Worm (Caenorhabditis elegans) whole organism, L3 larva: ENCODE measurements around the gene nhr-27.

Source experiments
- R02D3.7 ChIP-seq: fragments of 150-350 bp; optimal IDR thresholded peaks from 2 replicates; lab custom pipeline; 2014; ENCODE audit warnings: missing biosample characterization, missing genetic modification characterization
- aly-2 ChIP-seq: fragments of 150-350 bp; optimal IDR thresholded peaks from 2 replicates; lab custom pipeline; 2014; ENCODE audit warnings: missing biosample characterization, missing genetic modification characterization
- ama-1 ChIP-seq: fragments of 150-350 bp; optimal IDR thresholded peaks from 2 replicates; lab custom pipeline; 2018
- ceh-16 ChIP-seq: sonication (generic microtip); optimal IDR thresholded peaks from 2 replicates; lab custom pipeline; 2017; ENCODE audit warnings: missing biosample characterization, missing genetic modification characterization
- ceh-28 ChIP-seq: fragments of 150-350 bp; optimal IDR thresholded peaks from 2 replicates; lab custom pipeline; 2014; ENCODE audit warnings: missing biosample characterization, missing genetic modification reagents, missing genetic modification characterization
- ceh-82 ChIP-seq: fragments of 150-350 bp; optimal IDR thresholded peaks from 2 replicates; lab custom pipeline; 2014; ENCODE audit warnings: missing biosample characterization, missing genetic modification characterization
- daf-12 ChIP-seq: fragments of 150-350 bp; optimal IDR thresholded peaks from 2 replicates; lab custom pipeline; 2014; ENCODE audit warnings: missing biosample characterization, missing genetic modification reagents, missing genetic modification characterization
- egl-27 ChIP-seq: sonication (generic microtip); optimal IDR thresholded peaks from 4 replicates; lab custom pipeline; 2017; ENCODE audit warnings: missing biosample characterization, missing genetic modification reagents, missing genetic modification characterization
- egl-5 ChIP-seq: fragments of 150-350 bp; optimal IDR thresholded peaks from 2 replicates; lab custom pipeline; 2017; ENCODE audit warnings: missing biosample characterization, missing genetic modification reagents, missing genetic modification characterization, inconsistent platforms
- elt-1 ChIP-seq: fragments of 150-350 bp; optimal IDR thresholded peaks from 2 replicates; lab custom pipeline; 2014; ENCODE audit warnings: missing biosample characterization, missing genetic modification characterization
- elt-2 ChIP-seq: sonication (generic microtip); optimal IDR thresholded peaks from 2 replicates; lab custom pipeline; 2016; ENCODE audit warnings: missing genetic modification reagents, mild to moderate bottlenecking, missing genetic modification characterization, missing compliant biosample characterization
- elt-3 ChIP-seq, 3 experiments: fragments of 150-350 bp in 1 of 3; sonication (generic microtip) in 2 of 3; optimal IDR thresholded peaks; 2 replicates in 2 of 3; 4 replicates in 1 of 3; lab custom pipeline; 2014 to 2017; ENCODE audit warnings: missing biosample characterization in 3 of 3, missing genetic modification characterization in 3 of 3
- eor-1 ChIP-seq, 2 experiments: fragments of 150-350 bp; optimal IDR thresholded peaks; 2 replicates each; lab custom pipeline; 2014 to 2018; ENCODE audit warnings: missing biosample characterization in 2 of 2, missing genetic modification characterization in 2 of 2
- fkh-10 ChIP-seq: sonication (generic microtip); optimal IDR thresholded peaks from 2 replicates; lab custom pipeline; 2017; ENCODE audit warnings: missing biosample characterization, missing genetic modification reagents, missing genetic modification characterization
- fos-1 ChIP-seq: fragments of 150-350 bp; optimal IDR thresholded peaks from 2 replicates; lab custom pipeline; 2014; ENCODE audit warnings: missing biosample characterization, missing genetic modification characterization
- hmg-11 ChIP-seq: sonication (generic microtip); optimal IDR thresholded peaks from 2 replicates; lab custom pipeline; 2016; ENCODE audit warnings: missing genetic modification characterization, missing compliant biosample characterization
- jun-1 ChIP-seq: fragments of 150-350 bp; optimal IDR thresholded peaks from 2 replicates; lab custom pipeline; 2014; ENCODE audit warnings: missing biosample characterization, missing genetic modification reagents, missing genetic modification characterization
- lin-15B ChIP-seq: fragments of 150-350 bp; optimal IDR thresholded peaks from 2 replicates; lab custom pipeline; 2014; ENCODE audit warnings: missing biosample characterization, missing genetic modification characterization
- lin-39 ChIP-seq: fragments of 150-350 bp; optimal IDR thresholded peaks from 2 replicates; lab custom pipeline; 2018; ENCODE audit warnings: missing biosample characterization, missing genetic modification reagents, missing genetic modification characterization
- lsy-12 ChIP-seq: sonication (generic microtip); optimal IDR thresholded peaks from 2 replicates; lab custom pipeline; 2016; ENCODE audit warnings: mild to moderate bottlenecking, missing genetic modification characterization, missing compliant biosample characterization
- mdl-1 ChIP-seq: fragments of 150-350 bp; optimal IDR thresholded peaks from 2 replicates; lab custom pipeline; 2014; ENCODE audit warnings: missing biosample characterization, missing genetic modification characterization
- mml-1 ChIP-seq: fragments of 150-350 bp; sonication (generic microtip); optimal IDR thresholded peaks from 3 replicates; lab custom pipeline; 2014; ENCODE audit warnings: missing biosample characterization, missing genetic modification characterization
- nfya-1 ChIP-seq: sonication (generic microtip); optimal IDR thresholded peaks from 2 replicates; lab custom pipeline; 2017; ENCODE audit warnings: missing genetic modification characterization, mild to moderate bottlenecking, missing compliant biosample characterization, antibody characterized with exemption, moderate library complexity; ENCODE audit not compliant: insufficient read depth
- nhr-12 ChIP-seq: fragments of 150-350 bp; optimal IDR thresholded peaks from 2 replicates; lab custom pipeline; 2014; ENCODE audit warnings: missing biosample characterization, missing genetic modification characterization
- nhr-23 ChIP-seq: fragments of 150-350 bp; optimal IDR thresholded peaks from 2 replicates; lab custom pipeline; 2014; ENCODE audit warnings: missing biosample characterization, missing genetic modification reagents, missing genetic modification characterization
- nhr-25 ChIP-seq: sonication (generic microtip); optimal IDR thresholded peaks from 2 replicates; lab custom pipeline; 2017; ENCODE audit warnings: missing biosample characterization, missing genetic modification characterization
- nhr-28 ChIP-seq: fragments of 150-350 bp; optimal IDR thresholded peaks from 2 replicates; lab custom pipeline; 2014; ENCODE audit warnings: missing biosample characterization, missing genetic modification characterization
- nhr-43 ChIP-seq: sonication (generic microtip); optimal IDR thresholded peaks from 2 replicates; lab custom pipeline; 2016; ENCODE audit warnings: mild to moderate bottlenecking, missing genetic modification characterization, missing compliant biosample characterization; ENCODE audit not compliant: poor library complexity, severe bottlenecking
- nhr-76 ChIP-seq: fragments of 150-350 bp; sonication (generic microtip); optimal IDR thresholded peaks from 5 replicates; lab custom pipeline; 2014; ENCODE audit warnings: missing biosample characterization, missing genetic modification characterization
- nhr-77 ChIP-seq: fragments of 150-350 bp; optimal IDR thresholded peaks from 2 replicates; lab custom pipeline; 2014; ENCODE audit warnings: missing biosample characterization, missing genetic modification characterization
- pqm-1 ChIP-seq: fragments of 150-350 bp; optimal IDR thresholded peaks from 2 replicates; lab custom pipeline; 2017; ENCODE audit warnings: missing biosample characterization, missing genetic modification characterization, inconsistent platforms
- sea-2 ChIP-seq: fragments of 150-350 bp; sonication (generic microtip); optimal IDR thresholded peaks from 4 replicates; lab custom pipeline; 2014; ENCODE audit warnings: missing biosample characterization, missing genetic modification reagents, missing genetic modification characterization
- skn-1 ChIP-seq: fragments of 150-350 bp; optimal IDR thresholded peaks from 2 replicates; lab custom pipeline; 2014; ENCODE audit warnings: missing biosample characterization, missing genetic modification characterization
- snpc-4 ChIP-seq: fragments of 150-350 bp; optimal IDR thresholded peaks from 2 replicates; lab custom pipeline; 2014; ENCODE audit warnings: missing biosample characterization, missing genetic modification characterization
- tbx-2 ChIP-seq: sonication (generic microtip); optimal IDR thresholded peaks from 2 replicates; lab custom pipeline; 2016; ENCODE audit warnings: mild to moderate bottlenecking, missing genetic modification characterization, missing compliant biosample characterization
- unc-39 ChIP-seq: sonication (generic microtip); optimal IDR thresholded peaks from 4 replicates; lab custom pipeline; 2017; ENCODE audit warnings: missing biosample characterization, missing genetic modification characterization
- unc-62 ChIP-seq: fragments of 150-350 bp; sonication (generic microtip); optimal IDR thresholded peaks from 4 replicates; lab custom pipeline; 2014; ENCODE audit warnings: missing biosample characterization, missing genetic modification reagents, missing genetic modification characterization
- zag-1 ChIP-seq: fragments of 150-350 bp; optimal IDR thresholded peaks from 2 replicates; lab custom pipeline; 2014; ENCODE audit warnings: missing biosample characterization, missing genetic modification characterization
- ztf-11 ChIP-seq: fragments of 150-350 bp; optimal IDR thresholded peaks from 2 replicates; lab custom pipeline; 2014; ENCODE audit warnings: missing biosample characterization, missing genetic modification characterization
- ztf-4 ChIP-seq: fragments of 150-350 bp; optimal IDR thresholded peaks from 2 replicates; lab custom pipeline; 2014; ENCODE audit warnings: missing biosample characterization, missing genetic modification characterization

nhr-27 gene

DNA sequence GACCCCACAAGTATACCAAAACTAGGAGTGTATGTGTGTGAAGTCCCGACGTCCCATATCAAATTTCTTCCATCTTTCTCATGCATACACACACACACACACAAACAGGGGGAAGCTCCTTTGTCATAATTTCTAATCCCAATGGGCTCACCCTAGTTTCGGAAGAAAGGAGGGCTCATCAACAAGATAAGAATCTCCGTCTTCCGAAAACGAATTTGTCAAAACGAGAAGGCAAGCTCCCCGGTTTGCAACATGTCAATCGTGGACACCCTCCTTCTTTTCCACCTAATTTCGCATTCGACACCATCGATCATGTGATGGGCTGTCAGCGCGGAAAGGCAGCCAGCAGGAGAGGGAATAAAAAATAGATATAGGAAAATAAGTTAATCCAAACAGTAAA lies 117.8 kb downstream of the nhr-27 start:
- TF ChIP-seq nfya-1 (tag; lab: Kevin White, UChicago) (peak; percentile 45), elt-1 (tag; lab: Kevin White, UChicago) (peak; percentile 87), ceh-16 (tag; lab: Kevin White, UChicago) (no peak), nhr-23 (tag; lab: Kevin White, UChicago) (no peak), fos-1 (tag; lab: Kevin White, UChicago) (no peak), lin-15B (tag; lab: Kevin White, UChicago) (no peak), zag-1 (tag; lab: Kevin White, UChicago) (peak; percentile 23), daf-12 (tag; lab: Kevin White, UChicago) (no peak), elt-2 (tag; lab: Kevin White, UChicago) (peak; percentile 7), egl-27 (no peak), mdl-1 (tag; lab: Kevin White, UChicago) (no peak), mml-1 (tag; lab: Kevin White, UChicago) (no peak), lin-39 (peak; percentile 97), unc-62 (GFP tag; lab: Kevin White, UChicago) (peak; percentile 96)

DNA sequence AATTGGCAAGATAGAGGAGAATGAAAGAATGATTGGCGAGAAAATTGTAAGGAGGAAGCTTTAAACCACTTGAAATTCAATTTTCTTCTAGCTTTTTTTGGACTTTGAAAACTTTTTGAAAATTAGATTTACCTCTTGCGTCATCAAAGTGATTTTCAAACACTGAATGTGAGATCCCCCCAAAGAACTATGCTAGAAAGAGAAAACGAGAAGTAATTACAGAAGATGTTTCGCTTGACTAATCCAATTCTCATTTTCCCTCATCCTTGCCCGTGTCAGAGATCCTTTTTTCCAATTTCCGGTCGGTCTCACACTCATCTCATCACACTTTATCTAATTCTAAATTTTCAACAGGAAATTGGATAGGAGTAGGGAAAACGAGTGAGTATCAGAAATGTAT lies 118.2 kb downstream of the nhr-27 start:
- no peak for TF ChIP-seq nhr-28
- no peak for TF ChIP-seq nhr-77
- TF ChIP-seq nfya-1 (tag; lab: Kevin White, UChicago), result peak; percentile 2
- peak; percentile 94 for TF ChIP-seq fkh-10 (GFP tag; lab: Kevin White, UChicago)

DNA sequence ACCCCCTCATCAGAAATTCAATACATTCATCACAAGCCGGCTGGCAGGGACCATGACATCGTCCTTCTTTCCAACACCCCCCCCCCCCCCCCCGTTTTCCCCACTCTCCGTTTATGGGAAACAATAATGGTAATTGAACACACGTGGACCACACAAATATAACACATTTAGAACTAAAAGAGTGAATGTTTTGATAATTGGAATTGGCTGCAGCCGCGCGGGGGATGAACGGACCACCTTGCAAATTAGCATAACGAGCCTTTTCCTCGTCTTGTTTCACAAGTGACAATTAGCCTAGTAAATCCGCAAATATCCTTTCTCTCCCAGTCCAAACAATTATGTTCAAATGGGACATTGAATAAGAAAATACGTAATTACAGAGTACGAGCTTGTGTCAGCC lies 119.5 kb downstream of the nhr-27 start:
- TF ChIP-seq nhr-25 (peak; percentile 4), ceh-82 (tag; lab: Kevin White, UChicago) (no peak)

DNA sequence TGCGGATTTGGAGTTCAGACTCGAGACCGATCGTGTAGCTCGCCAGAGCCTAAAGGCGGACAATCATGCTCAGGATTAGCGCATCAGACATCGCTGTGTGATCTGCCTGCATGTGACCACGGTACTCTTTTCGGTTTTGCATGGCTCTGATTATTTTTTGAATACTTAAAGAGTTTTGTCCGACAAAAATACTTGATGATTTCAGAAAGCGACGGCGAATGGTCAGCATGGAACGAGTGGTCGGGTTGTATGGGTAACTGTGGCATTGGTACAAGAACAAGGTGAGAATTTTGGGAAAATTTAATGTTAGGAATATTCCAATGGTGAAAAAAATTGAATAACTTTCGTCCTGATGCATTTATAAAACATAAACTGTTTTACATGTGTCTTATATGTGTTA lies 120.6 kb downstream of the nhr-27 start:
- TF ChIP-seq nhr-25, result peak; percentile 6
- no peak for TF ChIP-seq lin-15B (tag; lab: Kevin White, UChicago)

DNA sequence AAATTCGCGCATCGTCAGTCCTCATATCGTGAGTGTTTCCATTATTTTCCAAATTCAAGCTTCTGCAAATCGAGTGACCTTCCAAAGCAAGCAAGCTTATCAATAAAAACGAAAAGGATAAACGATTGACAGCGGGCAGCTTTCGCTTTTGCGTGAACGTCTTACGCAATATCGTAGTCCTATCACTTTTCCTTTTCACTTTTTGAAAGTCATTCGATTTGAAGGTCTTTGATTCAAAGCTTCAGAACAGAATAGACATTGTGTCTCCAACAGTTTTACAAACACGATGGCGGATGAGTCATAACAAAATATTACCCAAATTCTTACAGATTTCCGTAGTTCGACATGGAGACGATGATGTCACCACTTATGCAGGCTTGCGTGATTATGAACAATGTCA lies 128.5 kb downstream of the nhr-27 start:
- no peak for TF ChIP-seq ztf-4 (tag; lab: Kevin White, UChicago)
- no peak for TF ChIP-seq sea-2 (GFP tag; lab: Kevin White, UChicago)
- TF ChIP-seq lin-15B (tag; lab: Kevin White, UChicago), result no peak
- no peak for TF ChIP-seq R02D3.7 (tag; lab: Kevin White, UChicago)
- no peak for TF ChIP-seq ztf-11
- TF ChIP-seq nfya-1 (tag; lab: Kevin White, UChicago), result peak; percentile 14
- TF ChIP-seq unc-39 (tag; lab: Kevin White, UChicago), result no peak
- TF ChIP-seq ceh-28 (tag; lab: Kevin White, UChicago), result no peak
- no peak for TF ChIP-seq nhr-77
- no peak for TF ChIP-seq nhr-76
- no peak for TF ChIP-seq tbx-2
- no peak for TF ChIP-seq egl-5 (tag; lab: Kevin White, UChicago)
- no peak for TF ChIP-seq unc-62 (GFP tag; lab: Kevin White, UChicago)
- TF ChIP-seq lsy-12 (tag; lab: Kevin White, UChicago), result no peak
- no peak for TF ChIP-seq daf-12 (tag; lab: Kevin White, UChicago)
- TF ChIP-seq nhr-12 (tag; lab: Kevin White, UChicago), result no peak
- no peak for TF ChIP-seq eor-1 (tag; optimal IDR thresholded peaks at IDR 0.05; lab: Kevin White, UChicago)
- TF ChIP-seq ama-1, result no peak
- no peak for TF ChIP-seq elt-2 (tag; lab: Kevin White, UChicago)
- TF ChIP-seq elt-3 (tag; optimal IDR thresholded peaks at IDR 0.05; lab: Kevin White, UChicago), result no peak
- TF ChIP-seq pqm-1 (tag; lab: Kevin White, UChicago), result no peak
- peak; percentile 91 for TF ChIP-seq nhr-25
- TF ChIP-seq mml-1 (tag; lab: Kevin White, UChicago), result no peak
- TF ChIP-seq jun-1 (tag; lab: Kevin White, UChicago), result no peak
- TF ChIP-seq hmg-11 (tag; lab: Kevin White, UChicago), result no peak
- no peak for TF ChIP-seq elt-1 (tag; lab: Kevin White, UChicago)
- no peak for TF ChIP-seq zag-1 (tag; lab: Kevin White, UChicago)
- no peak for TF ChIP-seq snpc-4 (tag; lab: Kevin White, UChicago)
- TF ChIP-seq aly-2 (tag; lab: Kevin White, UChicago), result no peak
- TF ChIP-seq nhr-23 (tag; lab: Kevin White, UChicago), result peak; percentile 31
- no peak for TF ChIP-seq skn-1 (tag; lab: Kevin White, UChicago)
- peak; percentile 17 for TF ChIP-seq nhr-43
- no peak for TF ChIP-seq fkh-10 (GFP tag; lab: Kevin White, UChicago)
- no peak for TF ChIP-seq fos-1 (tag; lab: Kevin White, UChicago)
